Fruit fly (Drosophila melanogaster) Kc167 (cell line): ENCODE data around the gene CkIalpha.

Experiments used
- Myc ChIP-seq: fragments of >200 bp; optimal IDR thresholded peaks from 2 replicates; lab custom pipeline; 2017; ENCODE audit warnings: missing external identifiers
- Sin3A ChIP-seq: fragments of >200 bp; optimal IDR thresholded peaks from 2 replicates; lab custom pipeline; 2018; ENCODE audit warnings: missing external identifiers
- h ChIP-seq: fragments of >200 bp; optimal IDR thresholded peaks from 3 replicates; lab custom pipeline; 2018; ENCODE audit warnings: missing external identifiers
- insv ChIP-seq: fragments of >200 bp; optimal IDR thresholded peaks from 3 replicates; lab custom pipeline; 2018; ENCODE audit warnings: missing external identifiers
- psq ChIP-seq: fragments of >200 bp; optimal IDR thresholded peaks from 2 replicates; lab custom pipeline; 2017; ENCODE audit warnings: missing external identifiers
- ttk ChIP-seq: sonication (Bioruptor generic); optimal IDR thresholded peaks from 2 replicates; lab custom pipeline; 2017; ENCODE audit warnings: missing external identifiers

DNA sequence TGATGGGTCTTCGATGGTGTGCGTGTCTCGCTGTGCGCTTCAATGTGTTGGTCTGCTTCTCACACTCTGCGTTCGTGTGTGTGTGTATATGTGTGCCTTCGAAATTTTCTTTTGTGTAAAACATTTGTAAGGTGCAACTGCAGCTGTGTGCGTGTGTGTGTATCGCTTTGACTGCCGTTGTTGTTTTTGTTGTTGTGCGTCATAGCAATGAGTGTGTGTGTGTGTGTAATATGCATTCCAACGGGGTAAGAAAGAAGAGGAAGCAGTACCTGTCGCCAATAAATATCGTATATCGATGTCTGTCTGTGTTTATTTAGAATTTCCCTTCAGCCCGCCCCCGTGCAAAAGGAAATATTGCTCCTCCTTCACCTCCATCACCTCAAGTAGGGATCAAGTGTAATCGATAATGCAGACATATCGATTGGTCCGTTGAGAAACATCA lies 883 bp downstream of the CkIalpha start:
- TF ChIP-seq ttk (lab: Kevin White, UChicago) (no peak), Sin3A (lab: Kevin White, UChicago) (no peak), psq (lab: Kevin White, UChicago) (no peak), Myc (lab: Kevin White, UChicago) (no peak), insv (lab: Kevin White, UChicago) (no peak), h (lab: Kevin White, UChicago) (no peak)
